Worm (Caenorhabditis elegans) whole organism, L3 larva: ENCODE measurements around the gene C06A1.3.
A peak's percentile ranks its signal among the peaks of the same experiment; 100 is the strongest.

Source experiments
- R02D3.7 ChIP-seq: fragments of 150-350 bp; optimal IDR thresholded peaks from 2 replicates; lab custom pipeline; 2014; ENCODE audit warnings: missing biosample characterization, missing genetic modification characterization
- ama-1 ChIP-seq: fragments of 150-350 bp; optimal IDR thresholded peaks from 2 replicates; lab custom pipeline; 2018
- ceh-16 ChIP-seq: sonication (generic microtip); optimal IDR thresholded peaks from 2 replicates; lab custom pipeline; 2017; ENCODE audit warnings: missing biosample characterization, missing genetic modification characterization
- ceh-28 ChIP-seq: fragments of 150-350 bp; optimal IDR thresholded peaks from 2 replicates; lab custom pipeline; 2014; ENCODE audit warnings: missing biosample characterization, missing genetic modification reagents, missing genetic modification characterization
- ceh-82 ChIP-seq: fragments of 150-350 bp; optimal IDR thresholded peaks from 2 replicates; lab custom pipeline; 2014; ENCODE audit warnings: missing biosample characterization, missing genetic modification characterization
- daf-12 ChIP-seq: fragments of 150-350 bp; optimal IDR thresholded peaks from 2 replicates; lab custom pipeline; 2014; ENCODE audit warnings: missing biosample characterization, missing genetic modification reagents, missing genetic modification characterization
- egl-27 ChIP-seq: sonication (generic microtip); optimal IDR thresholded peaks from 4 replicates; lab custom pipeline; 2017; ENCODE audit warnings: missing biosample characterization, missing genetic modification reagents, missing genetic modification characterization
- egl-5 ChIP-seq: fragments of 150-350 bp; optimal IDR thresholded peaks from 2 replicates; lab custom pipeline; 2017; ENCODE audit warnings: missing biosample characterization, missing genetic modification reagents, missing genetic modification characterization, inconsistent platforms
- elt-1 ChIP-seq: fragments of 150-350 bp; optimal IDR thresholded peaks from 2 replicates; lab custom pipeline; 2014; ENCODE audit warnings: missing biosample characterization, missing genetic modification characterization
- elt-2 ChIP-seq: sonication (generic microtip); optimal IDR thresholded peaks from 2 replicates; lab custom pipeline; 2016; ENCODE audit warnings: missing genetic modification reagents, mild to moderate bottlenecking, missing genetic modification characterization, missing compliant biosample characterization
- elt-3 ChIP-seq, 3 experiments: fragments of 150-350 bp in 1 of 3; sonication (generic microtip) in 2 of 3; optimal IDR thresholded peaks; 2 replicates in 2 of 3; 4 replicates in 1 of 3; lab custom pipeline; 2014 to 2017; ENCODE audit warnings: missing biosample characterization in 3 of 3, missing genetic modification characterization in 3 of 3
- eor-1 ChIP-seq, 2 experiments: fragments of 150-350 bp; optimal IDR thresholded peaks; 2 replicates each; lab custom pipeline; 2014 to 2018; ENCODE audit warnings: missing biosample characterization in 2 of 2, missing genetic modification characterization in 2 of 2
- fkh-10 ChIP-seq: sonication (generic microtip); optimal IDR thresholded peaks from 2 replicates; lab custom pipeline; 2017; ENCODE audit warnings: missing biosample characterization, missing genetic modification reagents, missing genetic modification characterization
- fkh-2 ChIP-seq: fragments of 150-350 bp; optimal IDR thresholded peaks from 2 replicates; lab custom pipeline; 2014; ENCODE audit warnings: missing biosample characterization, missing genetic modification reagents, missing genetic modification characterization
- hmg-11 ChIP-seq: sonication (generic microtip); optimal IDR thresholded peaks from 2 replicates; lab custom pipeline; 2016; ENCODE audit warnings: missing genetic modification characterization, missing compliant biosample characterization
- jun-1 ChIP-seq: fragments of 150-350 bp; optimal IDR thresholded peaks from 2 replicates; lab custom pipeline; 2014; ENCODE audit warnings: missing biosample characterization, missing genetic modification reagents, missing genetic modification characterization
- lin-15B ChIP-seq: fragments of 150-350 bp; optimal IDR thresholded peaks from 2 replicates; lab custom pipeline; 2014; ENCODE audit warnings: missing biosample characterization, missing genetic modification characterization
- lin-39 ChIP-seq: fragments of 150-350 bp; optimal IDR thresholded peaks from 2 replicates; lab custom pipeline; 2018; ENCODE audit warnings: missing biosample characterization, missing genetic modification reagents, missing genetic modification characterization
- lsy-12 ChIP-seq: sonication (generic microtip); optimal IDR thresholded peaks from 2 replicates; lab custom pipeline; 2016; ENCODE audit warnings: mild to moderate bottlenecking, missing genetic modification characterization, missing compliant biosample characterization
- mdl-1 ChIP-seq: fragments of 150-350 bp; optimal IDR thresholded peaks from 2 replicates; lab custom pipeline; 2014; ENCODE audit warnings: missing biosample characterization, missing genetic modification characterization
- mml-1 ChIP-seq: fragments of 150-350 bp; sonication (generic microtip); optimal IDR thresholded peaks from 3 replicates; lab custom pipeline; 2014; ENCODE audit warnings: missing biosample characterization, missing genetic modification characterization
- nfya-1 ChIP-seq: sonication (generic microtip); optimal IDR thresholded peaks from 2 replicates; lab custom pipeline; 2017; ENCODE audit warnings: missing genetic modification characterization, mild to moderate bottlenecking, missing compliant biosample characterization, antibody characterized with exemption, moderate library complexity; ENCODE audit not compliant: insufficient read depth
- nhr-28 ChIP-seq: fragments of 150-350 bp; optimal IDR thresholded peaks from 2 replicates; lab custom pipeline; 2014; ENCODE audit warnings: missing biosample characterization, missing genetic modification characterization
- nhr-43 ChIP-seq: sonication (generic microtip); optimal IDR thresholded peaks from 2 replicates; lab custom pipeline; 2016; ENCODE audit warnings: mild to moderate bottlenecking, missing genetic modification characterization, missing compliant biosample characterization; ENCODE audit not compliant: poor library complexity, severe bottlenecking
- nhr-76 ChIP-seq: fragments of 150-350 bp; sonication (generic microtip); optimal IDR thresholded peaks from 5 replicates; lab custom pipeline; 2014; ENCODE audit warnings: missing biosample characterization, missing genetic modification characterization
- pha-4 ChIP-seq: fragments of 150-350 bp; optimal IDR thresholded peaks from 2 replicates; lab custom pipeline; 2014; ENCODE audit warnings: missing biosample characterization, missing genetic modification reagents, missing genetic modification characterization
- pqm-1 ChIP-seq: fragments of 150-350 bp; optimal IDR thresholded peaks from 2 replicates; lab custom pipeline; 2017; ENCODE audit warnings: missing biosample characterization, missing genetic modification characterization, inconsistent platforms
- sea-2 ChIP-seq: fragments of 150-350 bp; sonication (generic microtip); optimal IDR thresholded peaks from 4 replicates; lab custom pipeline; 2014; ENCODE audit warnings: missing biosample characterization, missing genetic modification reagents, missing genetic modification characterization
- skn-1 ChIP-seq: fragments of 150-350 bp; optimal IDR thresholded peaks from 2 replicates; lab custom pipeline; 2014; ENCODE audit warnings: missing biosample characterization, missing genetic modification characterization
- snpc-4 ChIP-seq: fragments of 150-350 bp; optimal IDR thresholded peaks from 2 replicates; lab custom pipeline; 2014; ENCODE audit warnings: missing biosample characterization, missing genetic modification characterization
- tbx-2 ChIP-seq: sonication (generic microtip); optimal IDR thresholded peaks from 2 replicates; lab custom pipeline; 2016; ENCODE audit warnings: mild to moderate bottlenecking, missing genetic modification characterization, missing compliant biosample characterization
- unc-39 ChIP-seq: sonication (generic microtip); optimal IDR thresholded peaks from 4 replicates; lab custom pipeline; 2017; ENCODE audit warnings: missing biosample characterization, missing genetic modification characterization
- ztf-11 ChIP-seq: fragments of 150-350 bp; optimal IDR thresholded peaks from 2 replicates; lab custom pipeline; 2014; ENCODE audit warnings: missing biosample characterization, missing genetic modification characterization
- ztf-4 ChIP-seq: fragments of 150-350 bp; optimal IDR thresholded peaks from 2 replicates; lab custom pipeline; 2014; ENCODE audit warnings: missing biosample characterization, missing genetic modification characterization

Gene C06A1.3

ce11 chrII:10580833-10581232 lies 8.8 kb downstream of the C06A1.3 start, which contains the start of gene dap-3:
dap-3 (plus strand) TSS chrII:10581133.
- no peak for TF ChIP-seq lsy-12 (tag; lab: Kevin White, UChicago)
- TF ChIP-seq lin-39 (tag; lab: Kevin White, UChicago), result no peak
- TF ChIP-seq snpc-4 (tag; lab: Kevin White, UChicago), result no peak

- TF ChIP-seq lsy-12 (tag; lab: Kevin White, UChicago) (no peak), ztf-4 (no peak), unc-39 (no peak), eor-1 (tag; optimal IDR thresholded peaks at IDR 0.05; lab: Kevin White, UChicago) (no peak), nhr-76 (no peak), sea-2 (GFP tag; lab: Kevin White, UChicago) (no peak), elt-3 (tag; optimal IDR thresholded peaks at IDR 0.05; lab: Kevin White, UChicago) (no peak), elt-2 (tag; lab: Kevin White, UChicago) (no peak), ceh-82 (tag; lab: Kevin White, UChicago) (no peak), nfya-1 (tag; lab: Kevin White, UChicago) (no peak), jun-1 (tag; lab: Kevin White, UChicago) (no peak), hmg-11 (tag; lab: Kevin White, UChicago) (no peak), mdl-1 (tag; lab: Kevin White, UChicago) (no peak), elt-1 (no peak), fkh-10 (GFP tag; lab: Kevin White, UChicago) (no peak), egl-5 (tag; lab: Kevin White, UChicago) (no peak)
Measured at ce11 chrII:10582318-10582717, 10.3 kb downstream of the C06A1.3 start, which contains the start of gene mrps-22. mrps-22 (plus strand) TSS chrII:10582618.

- TF ChIP-seq nhr-76, result no peak
- TF ChIP-seq pha-4 (tag; lab: Kevin White, UChicago), result no peak
- TF ChIP-seq fkh-2 (tag; lab: Kevin White, UChicago), result no peak
- no peak for TF ChIP-seq mml-1 (tag; lab: Kevin White, UChicago)
- no peak for TF ChIP-seq ceh-16 (tag; lab: Kevin White, UChicago)
- no peak for TF ChIP-seq skn-1
Measured at ce11 chrII:10584036-10584435, 12.0 kb downstream of the C06A1.3 start, which contains the start of gene algn-9. algn-9 (plus strand) TSS chrII:10584336.

- TF ChIP-seq snpc-4 (tag; lab: Kevin White, UChicago) (no peak), fkh-10 (GFP tag; lab: Kevin White, UChicago) (no peak), fkh-2 (tag; lab: Kevin White, UChicago) (no peak)
Measured at ce11 chrII:10587742-10588141, 15.7 kb downstream of the C06A1.3 start, which contains the start of gene crn-3. crn-3 (plus strand) TSS chrII:10588042.

- TF ChIP-seq hmg-11 (tag; lab: Kevin White, UChicago) (no peak), tbx-2 (no peak), elt-1 (no peak), R02D3.7 (tag; lab: Kevin White, UChicago) (no peak), eor-1 (tag; optimal IDR thresholded peaks at IDR 0.05; lab: Kevin White, UChicago) (no peak), elt-3 (tag; optimal IDR thresholded peaks at IDR 0.05; lab: Kevin White, UChicago) (no peak), skn-1 (no peak), nhr-28 (tag; lab: Kevin White, UChicago) (no peak), lin-15B (no peak), ztf-11 (tag; lab: Kevin White, UChicago) (no peak), lin-39 (tag; lab: Kevin White, UChicago) (no peak), ama-1 (no peak)
Measured at ce11 chrII:10592452-10592851, 20.4 kb downstream of the C06A1.3 start, which contains the start of gene crn-5. crn-5 (plus strand) TSS chrII:10592752.

ce11 chrII:10594312-10594711 lies 22.2 kb downstream of the C06A1.3 start:
- TF ChIP-seq elt-2 (tag; lab: Kevin White, UChicago), result no peak

- TF ChIP-seq nhr-43 (tag; lab: Kevin White, UChicago) (no peak), ceh-16 (tag; lab: Kevin White, UChicago) (no peak), lsy-12 (tag; lab: Kevin White, UChicago) (no peak), elt-2 (tag; lab: Kevin White, UChicago) (peak; percentile 92), pqm-1 (peak; percentile 70), mml-1 (tag; lab: Kevin White, UChicago) (no peak), ceh-28 (tag; lab: Kevin White, UChicago) (no peak), skn-1 (no peak), daf-12 (no peak), fkh-2 (tag; lab: Kevin White, UChicago) (no peak), egl-27 (tag; lab: Kevin White, UChicago) (no peak), pha-4 (tag; lab: Kevin White, UChicago) (peak; percentile 33)
Measured at ce11 chrII:10594758-10595157, 22.7 kb downstream of the C06A1.3 start, which contains the start of gene C14A4.6. C14A4.6 (minus strand) TSS chrII:10594776.
